Worm (Caenorhabditis elegans) whole organism, L4/young adult: Measurements from ENCODE around the gene arv-1.
"Not testable (repeated sequence)": the region's sequence is repeated elsewhere in the genome, so short reads cannot be mapped to it uniquely, and the experiment has no call there.

ENCODE experiments used
- W03F9.2 ChIP-seq: fragments of 150-350 bp; optimal IDR thresholded peaks from 2 replicates; lab custom pipeline; 2014; ENCODE audit warnings: missing biosample characterization, missing genetic modification characterization
- dao-5 ChIP-seq: sonication (generic microtip); optimal IDR thresholded peaks from 2 replicates; lab custom pipeline; 2016; ENCODE audit warnings: missing genotype, missing genetic modification characterization, moderate library complexity, missing compliant biosample characterization
- him-1 ChIP-seq: sonication (generic microtip); optimal IDR thresholded peaks from 2 replicates; lab custom pipeline; 2016; ENCODE audit warnings: missing genotype, missing genetic modification reagents, missing genetic modification characterization, missing compliant biosample characterization

arv-1 gene

DNA sequence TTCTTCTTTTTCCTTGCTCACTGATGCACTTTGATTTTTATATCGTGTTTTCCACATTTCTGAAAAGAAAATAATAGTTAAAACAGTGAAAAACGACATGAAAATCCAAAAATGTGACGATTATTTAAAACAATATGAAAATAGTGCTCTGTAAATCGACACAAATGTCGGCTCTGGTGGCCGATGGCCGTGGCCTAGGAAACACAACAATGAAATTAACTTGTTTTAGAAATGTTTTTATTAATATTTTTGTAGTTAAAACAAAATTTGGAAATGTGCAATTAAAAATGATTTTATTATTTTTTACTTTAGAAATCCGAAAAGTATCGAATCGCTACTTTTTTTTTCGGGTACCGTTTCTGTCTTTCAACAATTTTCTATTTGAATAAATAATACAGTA is at the start of gene arv-1:
Gene arv-1, minus strand, starts transcription at position 65 of the 400 bp plus-strand sequence.
- no peak for TF ChIP-seq dao-5 (tag; lab: Kevin White, UChicago)
- peak; percentile 74 for TF ChIP-seq W03F9.2 (tag; lab: Kevin White, UChicago)
- peak; percentile 34 for TF ChIP-seq him-1 (tag; lab: Kevin White, UChicago)

DNA sequence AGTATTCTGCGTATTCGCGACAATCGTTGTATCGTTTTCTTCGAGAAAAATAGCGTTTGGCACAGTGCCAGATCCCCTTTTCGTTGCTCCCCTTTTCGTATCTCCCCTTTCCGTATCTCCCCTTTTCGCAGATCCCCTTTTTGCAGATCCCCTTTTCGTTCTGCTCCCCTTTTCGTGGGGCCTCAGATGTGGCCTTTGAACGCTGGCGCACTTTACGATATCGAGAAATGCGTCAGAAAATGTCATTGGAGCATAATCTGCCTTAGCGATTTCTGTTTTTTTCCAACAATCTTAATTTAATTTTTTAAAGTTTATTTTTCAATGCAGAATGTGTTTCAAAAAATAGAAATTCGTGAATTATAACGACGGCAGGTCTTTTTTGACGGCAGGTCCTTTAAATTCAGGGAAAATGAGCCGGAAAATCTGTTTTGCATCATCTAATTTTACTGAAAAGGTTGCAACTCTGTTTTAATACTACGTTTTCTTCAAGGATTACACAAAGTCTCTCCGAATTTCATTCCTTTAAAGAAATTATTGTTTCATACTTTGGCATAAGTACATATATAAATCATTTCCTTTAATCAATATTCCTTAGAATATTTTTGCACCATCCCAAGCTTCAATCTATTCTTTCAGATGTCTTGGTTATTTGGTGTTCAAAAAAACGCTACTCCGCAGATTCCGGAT is 47.9 kb upstream of the arv-1 start, which contains the start of gene atad-3:
Gene atad-3, plus strand, starts transcription at position 637 of the 687 bp plus-strand sequence.
- TF ChIP-seq dao-5 (tag; lab: Kevin White, UChicago) (no peak), him-1 (tag; lab: Kevin White, UChicago) (peak; percentile 70), W03F9.2 (tag; lab: Kevin White, UChicago) (peak; percentile 79)

DNA sequence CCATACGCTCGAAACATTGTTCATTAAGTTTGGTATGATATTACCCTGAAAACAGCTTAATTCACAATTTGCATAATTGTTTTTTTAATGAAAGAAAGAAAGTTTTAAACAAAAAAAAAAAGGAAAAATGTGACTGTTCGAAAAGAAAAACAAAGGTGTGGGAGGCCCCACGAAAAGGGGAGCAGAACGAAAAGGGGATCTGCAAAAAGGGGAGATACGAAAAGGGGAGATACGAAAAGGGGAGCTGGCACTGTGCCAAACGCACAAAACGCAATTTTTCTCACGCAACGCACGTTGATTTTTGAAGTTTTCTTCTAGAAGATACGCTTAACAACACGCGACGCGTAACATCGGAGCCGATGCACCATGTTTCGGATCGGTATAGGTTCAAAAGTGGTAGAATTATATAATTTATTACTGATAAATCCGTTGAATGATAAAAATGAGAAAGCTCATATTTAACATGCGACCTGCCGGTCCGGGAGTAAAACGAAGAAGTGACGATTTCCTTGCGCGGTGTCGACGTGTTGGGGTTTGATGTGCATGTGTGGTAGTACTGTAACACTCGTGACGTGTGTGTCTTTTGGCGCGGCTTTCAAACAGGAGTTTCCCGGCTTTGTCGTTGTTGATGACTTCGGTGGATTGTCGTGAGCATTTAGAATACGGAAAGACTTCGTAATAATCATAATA is 47.1 kb upstream of the arv-1 start, which contains the start of gene nrde-2:
Gene nrde-2, minus strand, starts transcription at position 45 of the 690 bp plus-strand sequence.
- not testable (repeated sequence) for TF ChIP-seq dao-5, him-1, W03F9.2 (tag; lab: Kevin White, UChicago)

ce11 chrII:10247154-10247553 is 46.5 kb upstream of the arv-1 start:
- TF ChIP-seq him-1 (tag; lab: Kevin White, UChicago) (no peak), W03F9.2 (tag; lab: Kevin White, UChicago) (no peak), dao-5 (tag; lab: Kevin White, UChicago) (no peak)

ce11 chrII:10245612-10246011 is 45.0 kb upstream of the arv-1 start:
- TF ChIP-seq him-1 (tag; lab: Kevin White, UChicago) = no peak
- no peak for TF ChIP-seq W03F9.2 (tag; lab: Kevin White, UChicago)
- no peak for TF ChIP-seq dao-5 (tag; lab: Kevin White, UChicago)

- TF ChIP-seq him-1 (tag; lab: Kevin White, UChicago) (no peak), W03F9.2 (tag; lab: Kevin White, UChicago) (no peak), dao-5 (tag; lab: Kevin White, UChicago) (no peak)
Measured at ce11 chrII:10242294-10242693, 41.7 kb upstream of the arv-1 start, which contains the start of gene mrps-14. mrps-14 (minus strand) TSS chrII:10242490.

- TF ChIP-seq dao-5 (tag; lab: Kevin White, UChicago) (no peak), W03F9.2 (tag; lab: Kevin White, UChicago) (no peak), him-1 (tag; lab: Kevin White, UChicago) (no peak)
Measured at ce11 chrII:10239595-10239994, 39.0 kb upstream of the arv-1 start, which contains the start of gene mec-15. mec-15 (minus strand) TSS chrII:10239695.

DNA sequence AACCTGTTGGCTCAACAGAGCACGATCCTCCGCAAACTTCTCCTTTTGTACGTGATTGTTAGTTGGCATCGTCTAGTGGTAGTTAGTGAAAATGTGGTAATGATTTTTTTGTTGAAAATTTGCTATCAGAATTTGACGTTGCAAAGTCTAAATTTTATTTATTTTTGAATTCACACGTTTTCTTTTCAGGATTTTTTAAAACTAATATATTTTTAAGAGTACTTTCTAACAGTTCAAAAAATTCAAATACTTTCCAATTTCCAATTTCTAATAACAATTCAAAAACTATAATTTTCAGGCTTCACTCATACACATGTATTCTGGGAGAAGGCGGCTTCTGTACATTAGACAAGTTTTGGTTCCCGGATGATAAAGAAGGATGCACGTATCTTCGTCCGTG is 33.8 kb upstream of the arv-1 start, which contains the start of gene ubxn-5:
Gene ubxn-5, minus strand, starts transcription at position 101 of the 400 bp plus-strand sequence.
- TF ChIP-seq him-1 (tag; lab: Kevin White, UChicago) (no peak), dao-5 (tag; lab: Kevin White, UChicago) (no peak), W03F9.2 (tag; lab: Kevin White, UChicago) (no peak)

ce11 chrII:10231874-10232273 is 31.3 kb upstream of the arv-1 start:
- no peak for TF ChIP-seq dao-5 (tag; lab: Kevin White, UChicago)
- TF ChIP-seq W03F9.2 (tag; lab: Kevin White, UChicago) = no peak
- no peak for TF ChIP-seq him-1 (tag; lab: Kevin White, UChicago)

DNA sequence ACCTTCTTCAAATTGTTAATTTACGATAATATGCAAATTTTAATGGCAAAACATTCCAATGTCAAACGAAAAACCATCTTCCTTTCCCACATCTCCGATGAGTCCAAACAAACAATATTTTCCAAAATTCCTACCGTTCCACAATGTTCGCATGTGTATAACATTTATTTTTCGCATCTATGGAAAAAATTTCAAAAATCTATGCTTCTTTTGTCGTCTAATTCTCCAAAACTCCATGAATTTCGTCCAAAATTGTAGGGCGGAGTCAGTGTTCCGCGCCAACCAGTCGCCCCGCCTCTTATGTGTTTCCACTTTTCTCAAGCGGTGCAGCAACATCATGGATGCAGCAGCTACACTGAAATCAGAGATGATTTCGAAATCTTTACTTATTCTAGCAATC is 30.3 kb upstream of the arv-1 start, which contains the start of gene T01E8.8:
Gene T01E8.8, plus strand, starts transcription at position 301 of the 400 bp plus-strand sequence.
- TF ChIP-seq W03F9.2 (tag; lab: Kevin White, UChicago) (no peak), dao-5 (tag; lab: Kevin White, UChicago) (no peak)

ce11 chrII:10227030-10227429 is 26.4 kb upstream of the arv-1 start, which contains the start of gene srh-135:
srh-135 (minus strand) TSS chrII:10227130.
- no peak for TF ChIP-seq him-1 (tag; lab: Kevin White, UChicago)
- TF ChIP-seq W03F9.2 (tag; lab: Kevin White, UChicago) = no peak
- TF ChIP-seq dao-5 (tag; lab: Kevin White, UChicago) = no peak

- no peak for TF ChIP-seq him-1 (tag; lab: Kevin White, UChicago)
Measured at ce11 chrII:10222577-10222976, 22.0 kb upstream of the arv-1 start, which contains the start of gene plc-3. plc-3 (plus strand) TSS chrII:10222877.

ce11 chrII:10221627-10222026 is 21.0 kb upstream of the arv-1 start:
- TF ChIP-seq him-1 (tag; lab: Kevin White, UChicago) (no peak), dao-5 (tag; lab: Kevin White, UChicago) (no peak), W03F9.2 (tag; lab: Kevin White, UChicago) (no peak)
